Fruit fly (Drosophila melanogaster) whole organism, adult: ENCODE results near the gene WRNexo.
A peak's percentile ranks its signal among the peaks of the same experiment; 100 is the strongest.

Experiments used
- CG11617 ChIP-seq: fragments of 200-800 bp; sonication (Bioruptor generic); optimal IDR thresholded peaks from 2 replicates; lab custom pipeline; 2017; ENCODE audit warnings: mild to moderate bottlenecking, missing biosample characterization, missing genetic modification reagents, missing genetic modification characterization
- CG12768 ChIP-seq: fragments of 200-800 bp; sonication (Bioruptor generic); optimal IDR thresholded peaks from 2 replicates; lab custom pipeline; 2017; ENCODE audit warnings: missing biosample characterization, missing genetic modification characterization, mild to moderate bottlenecking, moderate library complexity, missing genetic modification reagents
- CG14711 ChIP-seq: fragments of 200-800 bp; sonication (Bioruptor generic); optimal IDR thresholded peaks from 2 replicates; lab custom pipeline; 2018; ENCODE audit warnings: missing biosample characterization, mild to moderate bottlenecking, missing genetic modification characterization, moderate library complexity
- CG1620 ChIP-seq: fragments of 200-800 bp; sonication (Bioruptor generic); optimal IDR thresholded peaks from 2 replicates; lab custom pipeline; 2016; ENCODE audit warnings: missing biosample characterization, missing genetic modification characterization
- CG5204 ChIP-seq: fragments of 200-800 bp; sonication (Bioruptor generic); optimal IDR thresholded peaks from 2 replicates; lab custom pipeline; 2016; ENCODE audit warnings: missing biosample characterization, missing genetic modification characterization
- CG7045 ChIP-seq: fragments of 200-800 bp; sonication (Bioruptor generic); optimal IDR thresholded peaks from 2 replicates; lab custom pipeline; 2017; ENCODE audit warnings: missing biosample characterization, mild to moderate bottlenecking, missing genetic modification characterization
- CG7101 ChIP-seq: fragments of 200-800 bp; sonication (Bioruptor generic); optimal IDR thresholded peaks from 2 replicates; lab custom pipeline; 2018; ENCODE audit warnings: missing biosample characterization, mild to moderate bottlenecking, missing genetic modification characterization, moderate library complexity
- Clk ChIP-seq: fragments of 200-800 bp; sonication (Bioruptor generic); optimal IDR thresholded peaks from 2 replicates; lab custom pipeline; 2017; ENCODE audit warnings: missing biosample characterization, missing genetic modification characterization
- Crg-1 ChIP-seq: fragments of 200-800 bp; sonication (Bioruptor generic); optimal IDR thresholded peaks from 2 replicates; lab custom pipeline; 2016; ENCODE audit warnings: missing biosample characterization, missing genetic modification characterization
- Hr96 ChIP-seq: fragments of 200-800 bp; sonication (Bioruptor generic); optimal IDR thresholded peaks from 2 replicates; lab custom pipeline; 2016; ENCODE audit warnings: missing biosample characterization, missing genetic modification characterization
- Mnt ChIP-seq: fragments of 200-800 bp; sonication (Bioruptor generic); optimal IDR thresholded peaks from 2 replicates; lab custom pipeline; 2016; ENCODE audit warnings: missing biosample characterization, mild to moderate bottlenecking, missing genetic modification characterization
- bab1 ChIP-seq: fragments of 200-800 bp; sonication (Bioruptor generic); optimal IDR thresholded peaks from 3 replicates; lab custom pipeline; 2019; ENCODE audit warnings: missing biosample characterization, mild to moderate bottlenecking, missing genetic modification characterization, moderate library complexity
- cic ChIP-seq: fragments of 200-800 bp; sonication (Bioruptor generic); optimal IDR thresholded peaks from 2 replicates; lab custom pipeline; 2017; ENCODE audit warnings: missing biosample characterization, mild to moderate bottlenecking, missing genetic modification characterization, moderate library complexity
- cnc ChIP-seq, 2 experiments: fragments of >200 bp; optimal IDR thresholded peaks; 2 replicates each; lab custom pipeline; 2017
- kay ChIP-seq: fragments of 200-800 bp; sonication (Bioruptor generic); peaks from one replicate; lab custom pipeline; 2016; ENCODE audit warnings: missing biosample characterization, missing genetic modification characterization, borderline replicate concordance
- ovo ChIP-seq: fragments of 200-800 bp; sonication (Bioruptor generic); optimal IDR thresholded peaks from 2 replicates; lab custom pipeline; 2016; ENCODE audit warnings: missing biosample characterization, missing genetic modification characterization
- pad ChIP-seq: fragments of 200-800 bp; sonication (Bioruptor generic); optimal IDR thresholded peaks from 3 replicates; lab custom pipeline; 2017; ENCODE audit warnings: missing biosample characterization, missing genetic modification characterization, mild to moderate bottlenecking, moderate library complexity, missing genetic modification reagents
- tj ChIP-seq: fragments of 200-800 bp; sonication (Bioruptor generic); optimal IDR thresholded peaks from 3 replicates; lab custom pipeline; 2017; ENCODE audit warnings: missing biosample characterization, mild to moderate bottlenecking, missing genetic modification characterization, moderate library complexity
- toe ChIP-seq: fragments of 200-800 bp; sonication (Bioruptor generic); optimal IDR thresholded peaks from 2 replicates; lab custom pipeline; 2016; ENCODE audit warnings: missing biosample characterization, missing genetic modification characterization

The WRNexo gene

DNA sequence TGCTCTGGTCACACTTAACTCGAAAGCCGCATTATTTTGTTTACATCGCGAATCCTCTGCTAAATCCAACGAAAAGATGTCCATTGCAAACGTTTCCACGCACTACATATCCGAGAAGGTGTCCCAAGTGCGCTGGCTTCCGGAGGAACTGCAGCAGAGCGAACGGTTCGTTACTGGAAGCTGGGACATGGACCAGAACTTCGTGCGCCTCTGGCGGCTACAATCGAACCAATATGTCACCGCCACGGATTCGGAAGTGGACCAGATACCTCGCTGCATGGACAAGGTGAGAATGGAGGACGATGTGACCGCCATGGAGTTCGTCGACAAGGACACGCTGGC, 653 bp upstream of the WRNexo start:
- TF ChIP-seq bab1 (GFP tag; lab: Kevin White, UChicago) (no peak), cnc (optimal IDR thresholded peaks at IDR 0.05; lab: Kevin White, UChicago) (no peak), CG5204 (GFP tag; lab: Kevin White, UChicago) (no peak), CG11617 (GFP tag; lab: Kevin White, UChicago) (no peak), CG1620 (GFP tag; lab: Kevin White, UChicago) (no peak), Hr96 (GFP tag; lab: Kevin White, UChicago) (no peak), Mnt (GFP tag; lab: Kevin White, UChicago) (no peak), CG7101 (tag; lab: Kevin White, UChicago) (no peak), cic (no peak), toe (GFP tag; lab: Kevin White, UChicago) (no peak)

DNA sequence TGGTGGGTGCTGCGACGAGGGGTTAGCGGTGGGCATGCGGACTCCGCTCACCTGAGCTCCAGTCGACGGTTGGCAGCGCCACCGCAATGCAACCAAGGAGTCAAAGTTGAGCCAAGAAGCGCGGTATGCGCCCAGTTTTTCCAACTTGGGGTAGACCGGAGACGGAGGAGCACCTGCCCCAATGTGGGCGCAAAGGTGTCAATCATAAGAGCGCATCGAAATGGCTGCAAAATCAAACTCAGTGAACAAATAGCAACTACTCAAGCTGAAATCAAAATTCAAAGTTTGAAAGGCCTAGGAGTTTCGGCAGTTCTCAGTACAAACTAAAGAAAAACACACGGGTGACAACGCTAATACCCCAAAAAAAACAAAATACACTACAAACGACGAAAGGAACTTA, 4.3 kb downstream of the WRNexo start, which contains the start of gene hmw:
hmw (plus strand) TSS at position 301 of the 400 bp plus-strand sequence.
- TF ChIP-seq Clk (GFP tag; lab: Kevin White, UChicago) (no peak), kay (GFP tag; lab: Kevin White, UChicago) (no peak), CG14711 (tag; lab: Kevin White, UChicago) (no peak), CG7045 (GFP tag; lab: Kevin White, UChicago) (no peak), ovo (GFP tag; lab: Kevin White, UChicago) (no peak), Mnt (GFP tag; lab: Kevin White, UChicago) (no peak), tj (GFP tag; lab: Kevin White, UChicago) (no peak), Crg-1 (GFP tag; lab: Kevin White, UChicago) (no peak), toe (GFP tag; lab: Kevin White, UChicago) (no peak)

DNA sequence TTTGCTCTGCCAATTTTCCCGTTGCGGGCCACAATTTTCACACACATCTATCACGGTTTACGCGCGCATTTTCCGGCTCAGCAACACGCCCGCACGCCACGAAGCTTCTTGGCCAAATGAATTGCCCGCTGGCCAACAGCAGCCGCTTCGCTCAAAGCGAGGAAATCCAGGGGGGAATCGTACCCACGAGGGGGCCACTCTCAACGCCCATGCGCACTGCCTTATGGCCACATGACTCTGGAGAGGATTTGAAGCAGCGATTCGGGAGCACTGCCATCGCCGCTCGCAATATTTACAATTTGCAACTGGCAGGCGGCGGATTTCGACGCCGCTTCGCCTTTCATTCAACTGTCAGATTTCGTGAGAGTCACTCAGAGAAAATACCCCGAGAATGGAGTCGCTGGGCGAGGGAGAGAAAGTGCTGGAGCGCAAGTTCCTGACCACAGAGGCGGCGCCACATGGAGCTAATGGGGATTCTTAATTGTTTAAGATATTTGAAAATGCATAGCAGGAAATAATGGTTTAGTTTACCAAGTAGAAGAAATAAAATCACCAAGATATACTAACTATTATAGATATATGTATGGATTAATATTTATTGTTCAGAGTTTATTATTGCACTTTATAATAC, 5.2 kb downstream of the WRNexo start, which contains the start of gene CG15803:
CG15803 (minus strand) TSS at position 99 of the 631 bp plus-strand sequence.
- TF ChIP-seq pad (GFP tag; lab: Kevin White, UChicago) (no peak), Crg-1 (GFP tag; lab: Kevin White, UChicago) (no peak), bab1 (GFP tag; lab: Kevin White, UChicago) (no peak), Clk (GFP tag; lab: Kevin White, UChicago) (no peak), CG7101 (tag; lab: Kevin White, UChicago) (no peak), cic (no peak), CG7045 (GFP tag; lab: Kevin White, UChicago) (peak; percentile 28), Mnt (GFP tag; lab: Kevin White, UChicago) (peak; percentile 2), cnc (optimal IDR thresholded peaks at IDR 0.05; lab: Kevin White, UChicago) (no peak), ovo (GFP tag; lab: Kevin White, UChicago) (no peak), CG5204 (GFP tag; lab: Kevin White, UChicago) (no peak), Hr96 (GFP tag; lab: Kevin White, UChicago) (no peak), CG1620 (GFP tag; lab: Kevin White, UChicago) (no peak), CG12768 (GFP tag; lab: Kevin White, UChicago) (no peak)

DNA sequence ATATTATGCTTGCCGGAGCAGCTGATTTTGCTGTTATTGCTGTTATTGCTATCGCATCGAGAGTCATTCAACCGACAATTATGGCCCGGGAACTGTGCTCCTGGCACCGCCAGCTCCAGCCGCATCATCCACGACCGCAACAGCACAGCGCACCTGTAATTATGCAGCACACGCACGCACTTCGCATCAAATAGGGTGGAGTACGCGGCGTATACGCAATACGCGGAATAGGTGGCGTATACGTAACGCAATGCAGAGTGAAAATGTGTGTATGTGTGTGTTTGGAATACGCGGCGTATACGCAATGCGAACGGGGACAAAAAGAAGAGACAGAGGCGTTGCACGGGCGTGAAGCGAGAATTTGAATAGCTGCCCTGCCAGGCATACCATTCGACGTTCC, 10.2 kb downstream of the WRNexo start:
- no peak for TF ChIP-seq tj (GFP tag; lab: Kevin White, UChicago)
- TF ChIP-seq Mnt (GFP tag; lab: Kevin White, UChicago) = no peak
- no peak for TF ChIP-seq CG1620 (GFP tag; lab: Kevin White, UChicago)
- no peak for TF ChIP-seq cic
- TF ChIP-seq CG11617 (GFP tag; lab: Kevin White, UChicago) = no peak
- TF ChIP-seq Crg-1 (GFP tag; lab: Kevin White, UChicago) = no peak
- TF ChIP-seq Clk (GFP tag; lab: Kevin White, UChicago) = no peak
- TF ChIP-seq bab1 (GFP tag; lab: Kevin White, UChicago) = no peak
- no peak for TF ChIP-seq CG14711 (tag; lab: Kevin White, UChicago)

DNA sequence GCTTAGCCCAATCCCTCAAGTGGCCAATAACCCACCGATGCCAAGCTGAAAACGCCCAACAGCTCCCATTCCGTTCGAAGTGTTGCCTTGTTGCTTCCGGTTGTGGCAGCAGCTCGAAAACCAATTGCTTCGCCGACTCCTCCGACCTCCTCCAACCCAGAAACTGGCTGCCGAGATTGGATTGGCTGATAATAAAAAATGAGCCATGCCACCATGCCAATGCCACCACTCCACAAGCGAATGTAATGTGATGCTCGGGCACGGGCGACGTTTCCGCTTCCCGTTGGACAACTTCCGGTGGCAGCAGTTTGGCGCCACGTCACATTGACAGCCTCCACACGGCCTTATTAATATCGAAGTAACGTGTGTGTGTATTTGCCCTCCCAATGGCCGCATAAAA, 27.5 kb downstream of the WRNexo start:
- no peak for TF ChIP-seq kay (GFP tag; lab: Kevin White, UChicago)
- TF ChIP-seq bab1 (GFP tag; lab: Kevin White, UChicago) = no peak
- TF ChIP-seq CG12768 (GFP tag; lab: Kevin White, UChicago) = no peak
- TF ChIP-seq CG1620 (GFP tag; lab: Kevin White, UChicago) = no peak
- no peak for TF ChIP-seq CG5204 (GFP tag; lab: Kevin White, UChicago)
- TF ChIP-seq cic = no peak
- no peak for TF ChIP-seq ovo (GFP tag; lab: Kevin White, UChicago)
- no peak for TF ChIP-seq cnc (optimal IDR thresholded peaks at IDR 0.05; lab: Kevin White, UChicago)
- TF ChIP-seq Clk (GFP tag; lab: Kevin White, UChicago) = no peak
- TF ChIP-seq toe (GFP tag; lab: Kevin White, UChicago) = no peak
- TF ChIP-seq CG7101 (tag; lab: Kevin White, UChicago) = no peak
- TF ChIP-seq pad (GFP tag; lab: Kevin White, UChicago) = no peak
- no peak for TF ChIP-seq CG11617 (GFP tag; lab: Kevin White, UChicago)

DNA sequence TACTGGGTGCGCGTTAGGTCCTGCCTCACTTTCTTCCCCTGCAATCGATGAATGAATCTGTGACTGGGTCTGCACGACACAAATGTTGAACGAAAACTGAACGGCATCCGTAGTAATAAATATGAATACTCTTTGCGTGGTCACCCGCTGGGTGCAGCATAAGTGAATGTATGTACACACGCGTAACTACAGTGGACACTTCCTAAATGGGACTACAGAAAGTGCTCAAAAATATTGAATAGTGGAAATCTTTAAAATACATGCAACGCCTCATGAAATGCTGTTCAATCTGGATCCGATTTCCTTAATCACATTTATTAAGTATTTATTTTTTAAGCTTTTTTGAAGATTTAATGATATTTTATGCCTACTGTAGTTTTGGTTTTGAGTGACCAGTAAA, 37.1 kb downstream of the WRNexo start, which contains the start of gene naz:
naz (minus strand) TSS at position 101 of the 400 bp plus-strand sequence.
- no peak for TF ChIP-seq CG14711 (tag; lab: Kevin White, UChicago)
- no peak for TF ChIP-seq CG12768 (GFP tag; lab: Kevin White, UChicago)
- no peak for TF ChIP-seq toe (GFP tag; lab: Kevin White, UChicago)
- TF ChIP-seq CG7101 (tag; lab: Kevin White, UChicago) = no peak
- no peak for TF ChIP-seq CG1620 (GFP tag; lab: Kevin White, UChicago)
